Fruit fly (Drosophila melanogaster): ENCODE measurements around the gene CG31908.

Gene CG31908

DNA sequence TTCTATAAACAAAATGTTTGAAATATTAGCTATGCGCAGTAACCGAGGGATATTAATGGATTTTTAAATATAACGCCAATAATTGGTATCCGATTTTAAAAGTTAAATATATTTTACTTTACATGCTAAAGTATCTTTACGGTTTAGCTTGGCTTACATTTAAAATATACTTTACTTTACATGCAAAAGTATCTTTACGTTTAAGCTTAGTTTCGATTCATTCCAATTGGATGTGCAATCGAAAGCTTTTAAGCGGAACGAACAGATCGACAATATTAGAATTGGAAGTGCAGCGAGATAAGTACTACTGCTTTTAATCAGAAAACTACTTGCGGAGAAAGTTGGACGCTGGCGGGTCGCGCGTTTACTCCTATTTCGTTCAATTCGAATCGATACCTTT is 1.8 kb upstream of the CG31908 start:
- peak; percentile 10 for TF ChIP-seq brk (GFP tag; optimal IDR thresholded peaks at IDR 0.05)
- no peak for TF ChIP-seq Vsx2 (GFP tag; optimal IDR thresholded peaks at IDR 0.05; ENCODE audit: partially characterized antibody)

DNA sequence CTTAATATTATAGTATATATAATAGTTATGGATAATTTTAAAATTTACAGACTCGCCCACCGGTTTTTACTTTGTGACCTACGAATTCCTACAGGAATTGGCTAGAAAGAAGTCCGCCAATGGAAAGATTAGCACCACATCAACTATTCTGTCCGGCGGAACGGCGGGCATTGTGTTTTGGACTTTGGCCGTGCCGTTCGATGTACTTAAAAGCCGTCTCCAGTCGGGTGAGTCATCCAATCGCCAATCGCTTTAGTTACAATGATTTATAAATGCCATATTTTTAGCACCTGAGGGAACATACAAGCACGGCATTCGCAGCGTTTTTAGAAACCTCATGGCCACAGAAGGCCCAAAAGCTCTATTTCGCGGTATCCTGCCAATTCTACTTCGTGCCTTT is 1.3 kb upstream of the CG31908 start:
- no peak for TF ChIP-seq Dif (GFP tag; optimal IDR thresholded peaks at IDR 0.05; ENCODE audit: partially characterized antibody)
- no peak for TF ChIP-seq psq (GFP tag; optimal IDR thresholded peaks at IDR 0.05)
- no peak for TF ChIP-seq HLH106 (tag; optimal IDR thresholded peaks at IDR 0.05)
- no peak for TF ChIP-seq tai (GFP tag; optimal IDR thresholded peaks at IDR 0.05)
- TF ChIP-seq Vsx2 (GFP tag; optimal IDR thresholded peaks at IDR 0.05; ENCODE audit: partially characterized antibody) = no peak
- no peak for TF ChIP-seq dsf (GFP tag; optimal IDR thresholded peaks at IDR 0.05; ENCODE audit: borderline replicate concordance)
- no peak for TF ChIP-seq CrebA (GFP tag; optimal IDR thresholded peaks at IDR 0.05; ENCODE audit: borderline replicate concordance)

DNA sequence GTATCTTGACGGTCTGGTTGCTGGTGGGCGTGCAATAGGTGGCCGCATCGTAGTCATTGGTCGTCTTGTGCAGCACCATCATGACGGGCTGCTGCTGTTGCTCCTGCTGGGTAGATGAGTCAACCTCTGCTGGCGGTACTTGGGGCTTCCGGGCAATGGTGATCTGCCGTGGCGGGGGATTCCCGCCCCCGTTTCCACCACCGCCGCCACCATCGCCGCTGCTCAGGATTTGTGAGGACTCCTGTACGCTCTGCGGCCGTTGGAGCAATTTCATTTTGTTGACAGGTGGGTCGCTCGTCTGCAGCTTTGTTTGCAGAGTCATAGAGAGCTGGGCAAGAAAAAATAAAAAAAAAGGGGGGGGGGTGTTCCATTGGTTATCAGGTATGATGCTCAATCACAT is 881 bp downstream of the CG31908 start:
- TF ChIP-seq woc (GFP tag; optimal IDR thresholded peaks at IDR 0.05) (no peak), Rel (GFP tag; optimal IDR thresholded peaks at IDR 0.05) (no peak), Rel (tag; optimal IDR thresholded peaks at IDR 0.05) (peak; percentile 65)

DNA sequence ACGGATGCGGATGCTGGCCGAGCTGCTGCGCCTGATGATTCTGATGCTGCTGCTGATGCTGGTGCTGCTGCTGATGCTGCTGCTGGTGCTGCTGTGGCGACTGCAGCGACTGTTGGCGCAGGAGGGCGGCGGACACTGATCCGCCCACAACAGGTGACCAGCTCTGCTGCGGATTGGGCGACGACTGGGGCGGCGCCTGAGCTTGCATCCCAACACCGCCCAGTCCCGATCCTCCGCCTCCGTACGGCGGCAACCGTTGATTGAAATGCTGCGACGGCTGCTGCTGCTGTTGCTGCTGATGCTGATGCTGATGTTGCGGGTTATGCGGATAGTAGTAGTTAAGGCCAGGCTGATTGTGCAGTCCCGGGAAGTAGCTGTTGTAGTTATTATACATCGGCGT is 1.9 kb downstream of the CG31908 start:
- TF ChIP-seq dl (GFP tag; optimal IDR thresholded peaks at IDR 0.05; ENCODE audit: insufficient read depth in 1 of 2, partially characterized antibody in 2 of 2) = no peak
- TF ChIP-seq jim (GFP tag; optimal IDR thresholded peaks at IDR 0.05) = no peak
- peak; percentile 95 for TF ChIP-seq Dfd (GFP tag; optimal IDR thresholded peaks at IDR 0.05)

DNA sequence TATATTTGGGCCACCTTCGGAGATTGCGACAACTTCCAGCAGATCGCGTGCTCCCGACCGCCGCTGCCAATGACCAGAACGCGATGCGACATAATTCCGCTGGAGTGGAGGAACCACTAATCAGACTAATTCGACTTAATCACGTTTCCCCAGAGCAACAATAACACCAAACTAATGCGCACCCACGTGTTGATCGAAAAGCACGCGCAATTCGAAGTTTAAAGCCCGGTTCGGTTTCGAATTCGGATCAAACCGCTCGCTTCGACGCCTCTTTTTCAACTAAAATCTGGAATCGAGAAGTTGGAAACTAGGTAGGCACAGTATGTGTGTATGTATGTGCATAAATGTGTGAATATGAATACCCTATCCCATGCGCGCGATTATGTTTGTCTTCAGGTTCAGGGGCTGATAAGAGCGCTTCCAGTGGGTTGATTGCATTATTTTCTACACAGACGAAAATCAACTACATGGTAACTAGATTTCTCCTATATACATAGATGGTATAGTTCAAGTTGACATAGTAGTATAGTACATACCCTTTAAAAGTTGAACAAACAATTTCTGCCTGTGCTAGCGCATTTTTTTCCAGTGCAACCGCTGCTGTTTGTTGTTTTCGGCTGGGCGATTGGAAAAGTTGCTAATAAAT is 3.5 kb downstream of the CG31908 start, which contains the start of gene Gart:
Gene Gart, minus strand, starts transcription at position 285 of the 646 bp plus-strand sequence.
- TF ChIP-seq lola (GFP tag; optimal IDR thresholded peaks at IDR 0.05) (no peak), Hr83 (GFP tag; optimal IDR thresholded peaks at IDR 0.05; ENCODE audit: poor library complexity, severe bottlenecking) (no peak), Hr78 (GFP tag; optimal IDR thresholded peaks at IDR 0.05) (no peak), N (GFP tag; optimal IDR thresholded peaks at IDR 0.05) (no peak), GATAd (GFP tag; optimal IDR thresholded peaks at IDR 0.05) (no peak), Vsx2 (GFP tag; optimal IDR thresholded peaks at IDR 0.05; ENCODE audit: partially characterized antibody) (no peak), h (GFP tag; optimal IDR thresholded peaks at IDR 0.05) (peak; percentile 92), sv (GFP tag; optimal IDR thresholded peaks at IDR 0.05) (peak; percentile 64), woc (GFP tag; optimal IDR thresholded peaks at IDR 0.05) (peak; percentile 64), foxo (GFP tag; optimal IDR thresholded peaks at IDR 0.05) (peak; percentile 40 to 91), sage (GFP tag; optimal IDR thresholded peaks at IDR 0.05) (peak; percentile 85), jim (GFP tag; optimal IDR thresholded peaks at IDR 0.05) (no peak), CG9705 (GFP tag; optimal IDR thresholded peaks at IDR 0.05) (no peak), Rel (GFP tag; optimal IDR thresholded peaks at IDR 0.05) (no peak), Rel (tag; optimal IDR thresholded peaks at IDR 0.05) (peak; percentile 39), Myc (optimal IDR thresholded peaks at IDR 0.05) (no peak), OdsH (GFP tag; optimal IDR thresholded peaks at IDR 0.05) (peak; percentile 91), tai (GFP tag; optimal IDR thresholded peaks at IDR 0.05) (no peak), CG32264 (GFP tag; optimal IDR thresholded peaks at IDR 0.05) (peak; percentile 75), pan (optimal IDR thresholded peaks at IDR 0.05) (no peak), Hnf4 (GFP tag; optimal IDR thresholded peaks at IDR 0.05) (peak; percentile 84), Dif (GFP tag; optimal IDR thresholded peaks at IDR 0.05; ENCODE audit: partially characterized antibody) (no peak), brk (GFP tag; optimal IDR thresholded peaks at IDR 0.05) (peak; percentile 43), Mio (GFP tag; optimal IDR thresholded peaks at IDR 0.05) (peak; percentile 53), HLH106 (tag; optimal IDR thresholded peaks at IDR 0.05) (peak; percentile 66), fru (GFP tag; optimal IDR thresholded peaks at IDR 0.05) (peak; percentile 91), Sp1 (GFP tag; optimal IDR thresholded peaks at IDR 0.05) (peak; percentile 89), dsf (GFP tag; optimal IDR thresholded peaks at IDR 0.05; ENCODE audit: borderline replicate concordance) (peak; percentile 56), Abd-B (GFP tag; optimal IDR thresholded peaks at IDR 0.05) (no peak), rgr (GFP tag; optimal IDR thresholded peaks at IDR 0.05) (peak; percentile 91), Dfd (GFP tag; optimal IDR thresholded peaks at IDR 0.05) (no peak), ey (GFP tag; optimal IDR thresholded peaks at IDR 0.05) (peak; percentile 92), psq (GFP tag; optimal IDR thresholded peaks at IDR 0.05) (peak; percentile 82), Jra (GFP tag; optimal IDR thresholded peaks at IDR 0.05) (peak; percentile 48), br (GFP tag; optimal IDR thresholded peaks at IDR 0.05) (peak; percentile 92), dmrt93B (GFP tag; optimal IDR thresholded peaks at IDR 0.05) (no peak)
